Fruit fly (Drosophila melanogaster) S2 (cell line): Measurements from ENCODE around the gene Akh.

Experiments
- CG8478 ChIP-seq: fragments of >200 bp; optimal IDR thresholded peaks from 2 replicates; lab custom pipeline; 2018
- CTCF ChIP-seq, 2 experiments: fragments of >200 bp; optimal IDR thresholded peaks; 2 replicates each; lab custom pipeline; 2018

DNA sequence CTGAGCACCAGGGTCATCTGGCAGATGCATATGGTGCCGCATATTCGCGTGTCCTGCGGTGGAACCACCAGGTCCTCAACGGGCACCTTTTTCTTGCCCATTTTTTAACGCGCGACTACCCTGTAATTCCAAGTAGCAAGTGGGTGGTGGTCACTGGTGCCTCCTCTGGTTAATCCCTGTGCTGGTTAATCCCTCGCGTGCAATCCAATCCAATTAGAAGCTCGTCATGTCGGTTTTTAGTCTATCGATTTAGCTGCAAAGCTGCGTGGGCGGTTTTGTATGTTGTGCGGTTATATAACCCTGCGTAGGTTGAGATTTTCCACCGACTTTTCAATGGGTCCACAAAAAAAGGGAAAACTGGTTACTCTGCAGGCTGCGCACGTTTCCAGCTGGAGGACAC, 43.3 kb downstream of the Akh start, which contains the start of gene Teh3:
- TF ChIP-seq CG8478 (lab: Kevin White, UChicago): no peak
- TF ChIP-seq CTCF (optimal IDR thresholded peaks at IDR 0.05; lab: Kevin White, UChicago): no peak
